Worm (Caenorhabditis elegans) whole organism, L3 larva: ENCODE data around the gene ugt-35.

Source experiments
- ama-1 ChIP-seq: fragments of 150-350 bp; optimal IDR thresholded peaks from 2 replicates; lab custom pipeline; 2018
- jun-1 ChIP-seq: fragments of 150-350 bp; optimal IDR thresholded peaks from 2 replicates; lab custom pipeline; 2014; ENCODE audit warnings: missing biosample characterization, missing genetic modification reagents, missing genetic modification characterization
- nhr-11 ChIP-seq: fragments of 150-350 bp; optimal IDR thresholded peaks from 2 replicates; lab custom pipeline; 2014; ENCODE audit warnings: missing biosample characterization, missing genetic modification characterization
- nhr-12 ChIP-seq: fragments of 150-350 bp; optimal IDR thresholded peaks from 2 replicates; lab custom pipeline; 2014; ENCODE audit warnings: missing biosample characterization, missing genetic modification characterization
- nhr-237 ChIP-seq: fragments of 150-350 bp; optimal IDR thresholded peaks from 2 replicates; lab custom pipeline; 2014; ENCODE audit warnings: missing biosample characterization, missing genetic modification characterization
- nhr-77 ChIP-seq: fragments of 150-350 bp; optimal IDR thresholded peaks from 2 replicates; lab custom pipeline; 2014; ENCODE audit warnings: missing biosample characterization, missing genetic modification characterization

ce11 chrV:10691313-10691712, 37.2 kb upstream of the ugt-35 start:
- TF ChIP-seq nhr-11 (tag; lab: Kevin White, UChicago) (no peak), ama-1 (no peak), nhr-12 (tag; lab: Kevin White, UChicago) (no peak), jun-1 (no peak), nhr-77 (tag; lab: Kevin White, UChicago) (no peak), nhr-237 (no peak)
